Worm (Caenorhabditis elegans): Measurements from ENCODE around the gene srw-16.

srw-16 gene

DNA sequence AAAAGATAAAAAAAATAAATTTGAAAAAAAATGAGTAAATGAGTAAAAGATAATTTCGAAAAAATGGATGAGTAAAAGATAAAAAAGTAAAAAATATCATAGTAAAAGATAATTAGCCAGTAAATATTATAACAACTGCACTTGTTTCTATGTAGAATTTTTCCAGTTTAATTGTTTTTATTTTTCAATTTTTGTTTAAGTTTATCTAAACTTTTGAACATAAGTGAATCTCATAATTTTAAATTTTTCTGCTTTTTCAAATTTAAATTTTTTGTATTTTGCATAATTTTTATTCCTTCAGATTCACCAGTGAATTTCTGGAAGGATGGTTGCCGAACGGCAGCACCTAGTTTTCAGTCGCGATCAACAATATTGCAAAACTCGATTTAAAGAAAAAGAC lies 33.4 kb downstream of the srw-16 start, which contains the start of gene chil-12:
TSS of gene chil-12 (plus strand) at position 301 of the 400 bp plus-strand sequence.
- TF ChIP-seq nhr-11 (tag; optimal IDR thresholded peaks at IDR 0.05) = no peak
- TF ChIP-seq nhr-20 (tag; optimal IDR thresholded peaks at IDR 0.05) = no peak
- TF ChIP-seq nhr-47 (tag; optimal IDR thresholded peaks at IDR 0.05) = no peak
- no peak for TF ChIP-seq nhr-28 (tag; optimal IDR thresholded peaks at IDR 0.05)
- no peak for TF ChIP-seq lsy-2 (tag; optimal IDR thresholded peaks at IDR 0.05)
- TF ChIP-seq C34B4.2 (tag; optimal IDR thresholded peaks at IDR 0.05) = no peak
- TF ChIP-seq nhr-90 (tag; optimal IDR thresholded peaks at IDR 0.05; ENCODE audit: poor library complexity) = no peak
- no peak for TF ChIP-seq ztf-11 (tag; optimal IDR thresholded peaks at IDR 0.05)
- TF ChIP-seq nhr-71 (tag; optimal IDR thresholded peaks at IDR 0.05) = no peak
- TF ChIP-seq dpl-1 (GFP tag; optimal IDR thresholded peaks at IDR 0.05) = no peak
- no peak for TF ChIP-seq mdl-1 (tag; optimal IDR thresholded peaks at IDR 0.05)
- no peak for TF ChIP-seq elt-2 (tag; optimal IDR thresholded peaks at IDR 0.05)

ce11 chrV:15240215-15240614 lies 34.4 kb downstream of the srw-16 start, which contains the start of gene srw-11:
srw-11 (minus strand) TSS chrV:15240315.
- TF ChIP-seq fkh-4 (tag; optimal IDR thresholded peaks at IDR 0.05; ENCODE audit: borderline replicate concordance) = no peak
- TF ChIP-seq swsn-7 (tag; optimal IDR thresholded peaks at IDR 0.05) = no peak
- TF ChIP-seq lin-15B (tag; optimal IDR thresholded peaks at IDR 0.05) = no peak
- no peak for TF ChIP-seq unc-98 (GFP tag; IDR thresholded peaks at IDR 0.05)
- TF ChIP-seq unc-86 (tag; optimal IDR thresholded peaks at IDR 0.05) = no peak
- TF ChIP-seq nhr-77 (tag; optimal IDR thresholded peaks at IDR 0.05) = no peak
- no peak for TF ChIP-seq C16A3.4 (tag; optimal IDR thresholded peaks at IDR 0.05)
- no peak for TF ChIP-seq elt-3 (tag; optimal IDR thresholded peaks at IDR 0.05)
- no peak for TF ChIP-seq pqm-1 (tag; optimal IDR thresholded peaks at IDR 0.05)

ce11 chrV:15238552-15238951 lies 36.1 kb downstream of the srw-16 start, which contains the start of gene srw-12:
srw-12 (minus strand) TSS chrV:15238652.
- TF ChIP-seq nhr-20 (tag; optimal IDR thresholded peaks at IDR 0.05) (no peak), unc-130 (tag; optimal IDR thresholded peaks at IDR 0.05) (no peak), C04F5.9 (tag; optimal IDR thresholded peaks at IDR 0.05) (no peak), blmp-1 (tag; optimal IDR thresholded peaks at IDR 0.05) (no peak), efl-3 (GFP tag; optimal IDR thresholded peaks at IDR 0.05) (no peak), swsn-7 (tag; optimal IDR thresholded peaks at IDR 0.05) (no peak), aly-2 (tag; optimal IDR thresholded peaks at IDR 0.05) (no peak), nhr-90 (tag; optimal IDR thresholded peaks at IDR 0.05; ENCODE audit: poor library complexity) (no peak), lin-39 (tag; optimal IDR thresholded peaks at IDR 0.05) (no peak), tlp-1 (tag; optimal IDR thresholded peaks at IDR 0.05) (no peak), ceh-88 (GFP tag; IDR thresholded peaks at IDR 0.05) (no peak), mab-9 (GFP tag; IDR thresholded peaks at IDR 0.05) (no peak), ceh-82 (tag; optimal IDR thresholded peaks at IDR 0.05) (no peak)

ce11 chrV:15235661-15236060 lies 39.0 kb downstream of the srw-16 start, which contains the start of gene nhr-164:
nhr-164 (minus strand) TSS chrV:15235761.
- no peak for TF ChIP-seq snpc-4 (tag; optimal IDR thresholded peaks at IDR 0.05)
- TF ChIP-seq egl-27 (tag; optimal IDR thresholded peaks at IDR 0.05) = no peak
- TF ChIP-seq F16B12.6 (tag; optimal IDR thresholded peaks at IDR 0.05) = no peak
- no peak for TF ChIP-seq mep-1 (tag; optimal IDR thresholded peaks at IDR 0.05)
- TF ChIP-seq swsn-7 (tag; optimal IDR thresholded peaks at IDR 0.05) = no peak
- TF ChIP-seq lir-3 (tag; optimal IDR thresholded peaks at IDR 0.05; ENCODE audit: poor library complexity) = no peak
- no peak for TF ChIP-seq elt-2 (tag; optimal IDR thresholded peaks at IDR 0.05)
- no peak for TF ChIP-seq C16A3.4 (tag; optimal IDR thresholded peaks at IDR 0.05)
- TF ChIP-seq unc-86 (tag; optimal IDR thresholded peaks at IDR 0.05) = no peak
- TF ChIP-seq ets-5 (GFP tag; IDR thresholded peaks at IDR 0.05) = no peak
- no peak for TF ChIP-seq tbx-2 (tag; optimal IDR thresholded peaks at IDR 0.05)
- no peak for TF ChIP-seq sptf-1 (tag; optimal IDR thresholded peaks at IDR 0.05)
- no peak for TF ChIP-seq hlh-4 (tag; optimal IDR thresholded peaks at IDR 0.05)
